Worm (Caenorhabditis elegans): ENCODE data around the gene K10D11.2.

Gene K10D11.2

DNA sequence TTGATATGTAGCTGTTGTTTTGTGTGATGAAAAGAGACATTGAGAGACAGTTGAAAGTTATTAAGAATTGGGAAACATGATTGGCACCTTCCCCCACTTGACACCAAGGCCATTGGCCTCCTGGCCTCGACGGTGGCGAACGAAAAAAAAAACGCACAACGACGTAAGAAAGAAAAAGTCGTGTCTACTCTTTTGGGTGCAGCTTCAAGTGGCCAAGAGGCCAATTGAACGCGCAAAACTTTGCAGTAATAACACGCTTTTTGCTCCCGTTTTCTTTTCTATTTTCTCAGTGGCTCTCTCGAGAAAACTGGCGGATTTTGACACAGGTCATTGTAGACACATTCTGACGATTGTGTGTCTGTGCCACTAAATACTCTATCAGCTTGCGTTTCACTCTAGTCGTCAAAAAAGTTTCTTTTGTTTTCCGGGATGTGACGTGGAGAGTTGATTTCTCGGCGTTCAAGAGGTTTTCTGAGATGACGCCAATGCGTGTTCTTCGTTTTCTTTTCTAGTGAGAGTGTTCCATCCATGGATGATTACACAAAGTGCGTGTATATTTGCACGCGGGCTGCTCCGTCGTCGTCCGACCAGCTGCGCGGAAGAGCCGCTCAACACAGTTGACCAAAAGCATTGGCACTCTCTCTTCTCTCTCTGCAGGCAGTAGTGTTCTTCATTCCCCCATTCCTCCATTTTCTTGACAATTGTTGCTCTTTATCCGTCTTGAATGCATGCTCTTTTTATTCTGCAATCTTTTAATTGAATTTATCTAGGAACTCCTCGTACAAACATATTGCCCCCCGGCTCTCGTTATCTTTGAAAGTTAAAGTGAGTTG, 51.9 kb downstream of the K10D11.2 start:
- no peak for TF ChIP-seq elt-3 (tag; optimal IDR thresholded peaks at IDR 0.05)
- TF ChIP-seq fos-1 (tag; optimal IDR thresholded peaks at IDR 0.05): no peak
- TF ChIP-seq lin-39 (tag; optimal IDR thresholded peaks at IDR 0.05): no peak
- TF ChIP-seq zag-1 (tag; optimal IDR thresholded peaks at IDR 0.05): no peak
- no peak for TF ChIP-seq egl-5 (tag; optimal IDR thresholded peaks at IDR 0.05)
- no peak for TF ChIP-seq fkh-10 (GFP tag; optimal IDR thresholded peaks at IDR 0.05)
- no peak for TF ChIP-seq daf-12 (tag; optimal IDR thresholded peaks at IDR 0.05)
- no peak for TF ChIP-seq elt-2 (tag; optimal IDR thresholded peaks at IDR 0.05)
- TF ChIP-seq nfya-1 (tag; optimal IDR thresholded peaks at IDR 0.05; ENCODE audit: insufficient read depth): peak; percentile 18
- TF ChIP-seq nhr-25 (tag; optimal IDR thresholded peaks at IDR 0.05): peak; percentile 54
- TF ChIP-seq R02D3.7 (tag; optimal IDR thresholded peaks at IDR 0.05): no peak
- TF ChIP-seq unc-62 (GFP tag; optimal IDR thresholded peaks at IDR 0.05): no peak
- TF ChIP-seq pha-4 (tag; optimal IDR thresholded peaks at IDR 0.05): peak; percentile 15
- no peak for TF ChIP-seq snpc-4 (tag; optimal IDR thresholded peaks at IDR 0.05)
